Fruit fly (Drosophila melanogaster) whole organism, prepupa: ENCODE results near the gene CG7879.

Experiments used
- Blimp-1 ChIP-seq: fragments of 200-800 bp; sonication (Bioruptor generic); optimal IDR thresholded peaks from 3 replicates; lab custom pipeline; 2017; ENCODE audit warnings: missing biosample characterization, missing genetic modification characterization, mild to moderate bottlenecking, moderate library complexity, missing genetic modification reagents
- CG10631 ChIP-seq: fragments of 200-800 bp; sonication (Bioruptor generic); optimal IDR thresholded peaks from 2 replicates; lab custom pipeline; 2016; ENCODE audit warnings: missing biosample characterization, missing genetic modification characterization
- CG10669 ChIP-seq: fragments of 200-800 bp; sonication (Bioruptor generic); optimal IDR thresholded peaks from 3 replicates; lab custom pipeline; 2018; ENCODE audit warnings: missing biosample characterization, mild to moderate bottlenecking, missing genetic modification characterization, moderate library complexity
- CG11294 ChIP-seq: fragments of 200-800 bp; sonication (Bioruptor generic); IDR thresholded peaks from 2 replicates; pipeline ENCODE4 v1.3.6; 2022; ENCODE audit warnings: missing biosample characterization, missing genetic modification characterization
- CG11902 ChIP-seq: fragments of 200-800 bp; sonication (Bioruptor generic); optimal IDR thresholded peaks from 3 replicates; lab custom pipeline; 2016; ENCODE audit warnings: missing biosample characterization, missing genetic modification characterization
- CG15336 ChIP-seq: fragments of 200-800 bp; sonication (Bioruptor generic); IDR thresholded peaks from 2 replicates; pipeline ENCODE4 v1.3.6; 2022; ENCODE audit warnings: missing biosample characterization, missing genetic modification characterization
- CG1621 ChIP-seq: fragments of 200-800 bp; sonication (Bioruptor generic); optimal IDR thresholded peaks from 3 replicates; lab custom pipeline; 2018; ENCODE audit warnings: missing biosample characterization, mild to moderate bottlenecking, missing genetic modification characterization
- CG16779 ChIP-seq: fragments of 200-800 bp; sonication (Bioruptor generic); optimal IDR thresholded peaks from 3 replicates; lab custom pipeline; 2017; ENCODE audit warnings: missing biosample characterization, mild to moderate bottlenecking, missing genetic modification characterization
- CG3032 ChIP-seq: fragments of 200-800 bp; optimal IDR thresholded peaks from 2 replicates; lab custom pipeline; 2019; ENCODE audit warnings: missing biosample characterization, mild to moderate bottlenecking, missing genetic modification characterization, moderate library complexity
- CG31627 ChIP-seq: fragments of 200-800 bp; sonication (Bioruptor generic); optimal IDR thresholded peaks from 3 replicates; lab custom pipeline; 2016; ENCODE audit warnings: missing biosample characterization, missing genetic modification characterization
- CG32006 ChIP-seq: fragments of 200-800 bp; sonication (Bioruptor generic); optimal IDR thresholded peaks from 3 replicates; lab custom pipeline; 2017; ENCODE audit warnings: missing biosample characterization, mild to moderate bottlenecking, missing genetic modification characterization
- CG34406 ChIP-seq: fragments of 200-800 bp; sonication (Bioruptor generic); optimal IDR thresholded peaks from 3 replicates; lab custom pipeline; 2016; ENCODE audit warnings: missing biosample characterization, missing genetic modification characterization
- CG3919 ChIP-seq: fragments of 200-800 bp; sonication (Bioruptor generic); optimal IDR thresholded peaks from 3 replicates; lab custom pipeline; 2016; ENCODE audit warnings: missing biosample characterization, missing genetic modification characterization
- CG6276 ChIP-seq: fragments of 200-800 bp; sonication (Bioruptor generic); optimal IDR thresholded peaks from 2 replicates; lab custom pipeline; 2017; ENCODE audit warnings: missing biosample characterization, mild to moderate bottlenecking, missing genetic modification characterization
- CG6792 ChIP-seq: fragments of 200-800 bp; sonication (Bioruptor generic); optimal IDR thresholded peaks from 3 replicates; lab custom pipeline; 2016; ENCODE audit warnings: missing biosample characterization, missing genetic modification characterization
- CG6808 ChIP-seq: fragments of 200-800 bp; sonication (Bioruptor generic); optimal IDR thresholded peaks from 3 replicates; lab custom pipeline; 2017; ENCODE audit warnings: missing biosample characterization, missing genetic modification characterization, mild to moderate bottlenecking, moderate library complexity, missing genetic modification reagents
- CG6854 ChIP-seq: fragments of 200-800 bp; sonication (Bioruptor generic); optimal IDR thresholded peaks from 2 replicates; lab custom pipeline; 2017; ENCODE audit warnings: missing biosample characterization, mild to moderate bottlenecking, missing genetic modification characterization
- CG7368 ChIP-seq: fragments of 200-800 bp; sonication (Bioruptor generic); optimal IDR thresholded peaks from 3 replicates; lab custom pipeline; 2016; ENCODE audit warnings: missing biosample characterization, missing genetic modification characterization
- CG8319 ChIP-seq: fragments of 200-800 bp; sonication (Bioruptor generic); optimal IDR thresholded peaks from 3 replicates; lab custom pipeline; 2016; ENCODE audit warnings: missing biosample characterization, missing genetic modification characterization
- CG8632 ChIP-seq: fragments of 200-800 bp; sonication (Bioruptor generic); optimal IDR thresholded peaks from 3 replicates; lab custom pipeline; 2016; ENCODE audit warnings: missing biosample characterization, missing genetic modification characterization
- Eip75B ChIP-seq: fragments of 200-800 bp; sonication (Bioruptor generic); optimal IDR thresholded peaks from 3 replicates; lab custom pipeline; 2016; ENCODE audit warnings: missing biosample characterization, missing genetic modification characterization
- Ets21C ChIP-seq: fragments of 200-800 bp; sonication (Bioruptor generic); optimal IDR thresholded peaks from 3 replicates; lab custom pipeline; 2016; ENCODE audit warnings: missing biosample characterization, missing genetic modification characterization
- Gug ChIP-seq: fragments of 200-800 bp; sonication (Bioruptor generic); IDR thresholded peaks from 2 replicates; pipeline ENCODE4 v1.3.6; 2022; ENCODE audit warnings: missing biosample characterization, missing genetic modification characterization
- Hr39 ChIP-seq: fragments of 200-800 bp; sonication (Bioruptor generic); optimal IDR thresholded peaks from 2 replicates; lab custom pipeline; 2016; ENCODE audit warnings: missing biosample characterization, missing genetic modification characterization
- Hr4 ChIP-seq: fragments of 200-800 bp; sonication (Bioruptor generic); optimal IDR thresholded peaks from 3 replicates; lab custom pipeline; 2016; ENCODE audit warnings: missing biosample characterization, missing genetic modification characterization
- Lpt ChIP-seq: fragments of 200-800 bp; sonication (Bioruptor generic); optimal IDR thresholded peaks from 3 replicates; lab custom pipeline; 2016; ENCODE audit warnings: missing biosample characterization, missing genetic modification characterization
- Met ChIP-seq: fragments of 200-800 bp; sonication (Bioruptor generic); optimal IDR thresholded peaks from 3 replicates; lab custom pipeline; 2016; ENCODE audit warnings: missing biosample characterization, missing genetic modification characterization
- OdsH ChIP-seq: fragments of 200-800 bp; sonication (Bioruptor generic); optimal IDR thresholded peaks from 3 replicates; lab custom pipeline; 2016; ENCODE audit warnings: missing biosample characterization, missing genetic modification characterization
- Smox ChIP-seq: fragments of 200-800 bp; sonication (Bioruptor generic); optimal IDR thresholded peaks from 3 replicates; lab custom pipeline; 2016; ENCODE audit warnings: missing biosample characterization, missing genetic modification characterization
- Sox14 ChIP-seq: fragments of 200-800 bp; sonication (Bioruptor generic); optimal IDR thresholded peaks from 3 replicates; lab custom pipeline; 2016; ENCODE audit warnings: missing biosample characterization, missing genetic modification characterization
- Sox15 ChIP-seq: fragments of 200-800 bp; sonication (Bioruptor generic); optimal IDR thresholded peaks from 3 replicates; lab custom pipeline; 2016; ENCODE audit warnings: missing biosample characterization, missing genetic modification characterization
- achi ChIP-seq: fragments of 200-800 bp; sonication (Bioruptor generic); optimal IDR thresholded peaks from 3 replicates; lab custom pipeline; 2016; ENCODE audit warnings: missing biosample characterization, missing genetic modification characterization
- acj6 ChIP-seq: fragments of 200-800 bp; sonication (Bioruptor generic); optimal IDR thresholded peaks from 3 replicates; lab custom pipeline; 2016; ENCODE audit warnings: missing biosample characterization, missing genetic modification characterization
- cyc ChIP-seq: fragments of 200-800 bp; sonication (Bioruptor generic); optimal IDR thresholded peaks from 3 replicates; lab custom pipeline; 2016; ENCODE audit warnings: missing biosample characterization, missing genetic modification characterization
- esn ChIP-seq: fragments of 200-800 bp; sonication (Bioruptor generic); optimal IDR thresholded peaks from 2 replicates; lab custom pipeline; 2016; ENCODE audit warnings: missing biosample characterization, mild to moderate bottlenecking, missing genetic modification characterization, moderate library complexity
- fd59A ChIP-seq: fragments of 200-800 bp; sonication (Bioruptor generic); optimal IDR thresholded peaks from 2 replicates; lab custom pipeline; 2017; ENCODE audit warnings: missing biosample characterization, mild to moderate bottlenecking, missing genetic modification characterization, missing genetic modification reagents
- fd85E ChIP-seq: fragments of 200-800 bp; sonication (Bioruptor generic); optimal IDR thresholded peaks from 3 replicates; lab custom pipeline; 2016; ENCODE audit warnings: missing biosample characterization, missing genetic modification characterization
- fkh ChIP-seq: fragments of 200-800 bp; sonication (Bioruptor generic); optimal IDR thresholded peaks from 3 replicates; lab custom pipeline; 2017; ENCODE audit warnings: missing biosample characterization, mild to moderate bottlenecking, missing genetic modification characterization, moderate library complexity
- lz ChIP-seq: fragments of 200-800 bp; sonication (Bioruptor generic); optimal IDR thresholded peaks from 3 replicates; lab custom pipeline; 2016; ENCODE audit warnings: missing biosample characterization, missing genetic modification characterization
- net ChIP-seq: fragments of 200-800 bp; sonication (Bioruptor generic); optimal IDR thresholded peaks from 3 replicates; lab custom pipeline; 2016; ENCODE audit warnings: missing biosample characterization, missing genetic modification characterization
- pdm3 ChIP-seq: fragments of 200-800 bp; sonication (Bioruptor generic); optimal IDR thresholded peaks from 3 replicates; lab custom pipeline; 2016; ENCODE audit warnings: missing biosample characterization, missing genetic modification characterization
- salr ChIP-seq, 2 experiments: fragments of 200-800 bp; sonication (Bioruptor generic); optimal IDR thresholded peaks; 3 replicates each; lab custom pipeline; 2016 to 2018; ENCODE audit warnings: missing biosample characterization in 2 of 2, missing genetic modification characterization in 2 of 2, mild to moderate bottlenecking in 1 of 2
- spab ChIP-seq: fragments of 200-800 bp; sonication (Bioruptor generic); optimal IDR thresholded peaks from 2 replicates; lab custom pipeline; 2017; ENCODE audit warnings: missing biosample characterization, mild to moderate bottlenecking, missing genetic modification characterization, missing genetic modification reagents
- svp ChIP-seq: fragments of 200-800 bp; sonication (Bioruptor generic); peaks from one replicate; lab custom pipeline; 2016; ENCODE audit warnings: missing biosample characterization, missing genetic modification characterization
- vri ChIP-seq: fragments of 200-800 bp; sonication (Bioruptor generic); optimal IDR thresholded peaks from 3 replicates; lab custom pipeline; 2016; ENCODE audit warnings: missing biosample characterization, mild to moderate bottlenecking, missing genetic modification characterization

The CG7879 gene

dm6 chr3L:1591692-1592371 lies 23.4 kb upstream of the CG7879 start (continued):
- TF ChIP-seq fkh (peak; percentile 95), Lpt (GFP tag; lab: Kevin White, UChicago) (peak; percentile 42), CG16779 (tag; lab: Kevin White, UChicago) (peak; percentile 62), CG3032 (tag; lab: Kevin White, UChicago) (peak; percentile 71), cyc (peak; percentile 51), CG31627 (GFP tag; lab: Kevin White, UChicago) (peak; percentile 69), OdsH (GFP tag; lab: Kevin White, UChicago) (peak; percentile 70), CG11902 (no peak), Smox (GFP tag; lab: Kevin White, UChicago) (no peak), CG10669 (GFP tag; lab: Kevin White, UChicago) (peak; percentile 85), CG6808 (peak; percentile 82), net (GFP tag; lab: Kevin White, UChicago) (peak; percentile 85), esn (GFP tag; lab: Kevin White, UChicago) (peak; percentile 90), CG8319 (GFP tag; lab: Kevin White, UChicago) (peak; percentile 73), lz (GFP tag; lab: Kevin White, UChicago) (peak; percentile 74), Sox15 (GFP tag; lab: Kevin White, UChicago) (no peak), pdm3 (GFP tag; lab: Kevin White, UChicago) (peak; percentile 80), Gug (GFP tag; lab: Robert Waterston, UW) (no peak), vri (GFP tag; lab: Kevin White, UChicago) (peak; percentile 97), CG11294 (no peak)

- TF ChIP-seq Sox15 (GFP tag; lab: Kevin White, UChicago) (no peak), CG6854 (GFP tag; lab: Kevin White, UChicago) (no peak), fd85E (GFP tag; lab: Kevin White, UChicago) (no peak), CG6792 (GFP tag; lab: Kevin White, UChicago) (no peak), Hr39 (GFP tag; lab: Kevin White, UChicago) (no peak), fd59A (no peak), Sox14 (GFP tag; lab: Kevin White, UChicago) (no peak), Ets21C (no peak), salr (GFP tag; optimal IDR thresholded peaks at IDR 0.05; lab: Kevin White, UChicago) (no peak), Eip75B (GFP tag; lab: Kevin White, UChicago) (no peak), CG32006 (GFP tag; lab: Kevin White, UChicago) (no peak), Met (GFP tag; lab: Kevin White, UChicago) (no peak), acj6 (GFP tag; lab: Kevin White, UChicago) (no peak), CG15336 (no peak), svp (GFP tag; lab: Kevin White, UChicago) (no peak), CG10631 (no peak)
- TF ChIP-seq, all 60 proteins: peak for 0
These were observed 21.8 kb upstream of the CG7879 start for dm6 chr3L:1590194-1590593.

- TF ChIP-seq CG34406 (GFP tag; lab: Kevin White, UChicago) (peak; percentile 84), CG8319 (GFP tag; lab: Kevin White, UChicago) (peak; percentile 82), Hr39 (GFP tag; lab: Kevin White, UChicago) (peak; percentile 91), CG32006 (GFP tag; lab: Kevin White, UChicago) (peak; percentile 75), Sox15 (GFP tag; lab: Kevin White, UChicago) (peak; percentile 90), CG16779 (tag; lab: Kevin White, UChicago) (peak; percentile 63), CG3919 (GFP tag; lab: Kevin White, UChicago) (peak; percentile 88), spab (GFP tag; lab: Kevin White, UChicago) (peak; percentile 79), Hr4 (peak; percentile 80), CG7368 (GFP tag; lab: Kevin White, UChicago) (peak; percentile 85), CG6792 (GFP tag; lab: Kevin White, UChicago) (peak; percentile 83), Gug (GFP tag; lab: Robert Waterston, UW) (peak; percentile 40; the same call in 1 of the 2 replicates), fd59A (peak; percentile 81), Smox (GFP tag; lab: Kevin White, UChicago) (peak; percentile 76), acj6 (GFP tag; lab: Kevin White, UChicago) (peak; percentile 86), CG11902 (peak; percentile 89), CG1621 (tag; lab: Kevin White, UChicago) (peak; percentile 88), fd85E (GFP tag; lab: Kevin White, UChicago) (no peak), net (GFP tag; lab: Kevin White, UChicago) (peak; percentile 79), achi (GFP tag; lab: Kevin White, UChicago) (peak; percentile 76), CG6276 (GFP tag; lab: Kevin White, UChicago) (peak; percentile 54), CG10669 (GFP tag; lab: Kevin White, UChicago) (peak; percentile 85), CG8632 (GFP tag; lab: Kevin White, UChicago) (peak; percentile 85), Blimp-1 (no peak)
These were observed 18.9 kb upstream of the CG7879 start for dm6 chr3L:1587140-1587849.
